Worm (Caenorhabditis elegans) whole organism, late embryonic: ENCODE measurements around the gene F35E8.7.

ENCODE experiments used
- ceh-24 ChIP-seq: sonication (generic microtip); optimal IDR thresholded peaks from 2 replicates; lab custom pipeline; 2016; ENCODE audit warnings: mild to moderate bottlenecking, missing genetic modification characterization, missing compliant biosample characterization
- dve-1 ChIP-seq: sonication (generic microtip); optimal IDR thresholded peaks from 2 replicates; lab custom pipeline; 2017; ENCODE audit warnings: antibody characterized with exemption, mild to moderate bottlenecking, missing genetic modification characterization, missing compliant biosample characterization
- gmeb-2 ChIP-seq: sonication (generic microtip); optimal IDR thresholded peaks from 2 replicates; lab custom pipeline; 2016; ENCODE audit warnings: missing genetic modification characterization, inconsistent platforms, missing compliant biosample characterization
- nhr-11 ChIP-seq: fragments of 150-350 bp; optimal IDR thresholded peaks from 2 replicates; lab custom pipeline; 2014; ENCODE audit warnings: missing biosample characterization, missing genetic modification characterization

DNA sequence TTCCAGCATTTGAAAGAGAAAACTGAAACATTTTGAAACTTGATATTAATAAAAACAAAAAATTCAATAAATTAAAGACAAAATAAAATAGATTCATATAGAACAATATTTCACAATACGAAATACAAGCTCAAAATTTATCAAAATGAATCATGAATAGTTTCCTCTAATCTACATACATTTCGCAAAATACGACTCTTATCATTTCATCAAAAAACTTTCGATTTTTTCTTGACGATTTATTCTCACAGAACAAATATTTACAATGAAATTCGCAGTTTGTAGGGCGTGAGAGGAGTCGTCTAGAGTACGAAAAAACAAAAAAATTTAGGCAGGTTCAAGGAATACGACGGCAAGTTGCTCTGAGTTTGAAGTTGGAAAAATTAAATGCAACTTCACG lies 23.7 kb upstream of the F35E8.7 start:
- TF ChIP-seq gmeb-2 (tag; lab: Kevin White, UChicago): no peak
- TF ChIP-seq dve-1 (tag; lab: Kevin White, UChicago): no peak
- no peak for TF ChIP-seq nhr-11
- no peak for TF ChIP-seq ceh-24 (tag; lab: Kevin White, UChicago)
